Worm (Caenorhabditis elegans) whole organism, young adult: ENCODE results near the gene C15H11.10.

Experiments
- B0035.1 ChIP-seq: sonication (generic microtip); optimal IDR thresholded peaks from 2 replicates; lab custom pipeline; 2016; ENCODE audit warnings: missing genetic modification characterization, mild to moderate bottlenecking, missing compliant biosample characterization, missing genotype, missing genetic modification reagents
- B0336.3 ChIP-seq: fragments of 200-800 bp; sonication (Bioruptor generic); IDR thresholded peaks from 2 replicates; pipeline ENCODE4 v1.3.6; 2022; ENCODE audit warnings: missing genetic modification characterization, missing compliant biosample characterization
- D2030.7 ChIP-seq: fragments of 200-800 bp; sonication (Bioruptor generic); IDR thresholded peaks from 2 replicates; pipeline ENCODE4 v1.3.6; 2022; ENCODE audit warnings: missing genetic modification reagents, missing genetic modification characterization, missing compliant biosample characterization
- F10E7.11 ChIP-seq: sonication (generic microtip); optimal IDR thresholded peaks from 2 replicates; lab custom pipeline; 2017; ENCODE audit warnings: mild to moderate bottlenecking, missing genetic modification characterization, moderate library complexity, missing compliant biosample characterization
- F23B12.7 ChIP-seq: sonication (generic microtip); optimal IDR thresholded peaks from 2 replicates; lab custom pipeline; 2017; ENCODE audit warnings: missing genetic modification characterization, mild to moderate bottlenecking, missing compliant biosample characterization, antibody characterized with exemption, moderate library complexity; ENCODE audit not compliant: insufficient read depth
- F57A8.1 ChIP-seq: fragments of 200-800 bp; sonication (Bioruptor generic); optimal IDR thresholded peaks from 2 replicates; lab custom pipeline; 2018; ENCODE audit warnings: mild to moderate bottlenecking, missing genetic modification characterization, moderate library complexity, missing compliant biosample characterization
- T26A5.8 ChIP-seq: sonication (generic microtip); optimal IDR thresholded peaks from 2 replicates; lab custom pipeline; 2016; ENCODE audit warnings: missing genetic modification characterization, missing compliant biosample characterization
- Y53G8AR.9 ChIP-seq: fragments of 200-800 bp; sonication (Bioruptor generic); conservative IDR thresholded peaks from 2 replicates; pipeline ENCODE4 v1.3.6; 2022; ENCODE audit warnings: missing genetic modification reagents, missing genetic modification characterization, missing compliant biosample characterization
- Y95B8A.8 ChIP-seq: fragments of 200-800 bp; sonication (Bioruptor generic); IDR thresholded peaks from 2 replicates; pipeline ENCODE4 v1.3.6; 2022; ENCODE audit warnings: missing genetic modification reagents, missing genetic modification characterization, missing compliant biosample characterization
- attf-3 ChIP-seq: fragments of 200-800 bp; sonication (Bioruptor generic); conservative IDR thresholded peaks from 2 replicates; pipeline ENCODE4 v1.3.6; 2022; ENCODE audit warnings: missing genetic modification reagents, missing genetic modification characterization, missing compliant biosample characterization
- bed-2 ChIP-seq: fragments of 200-800 bp; sonication (Bioruptor generic); IDR thresholded peaks from 2 replicates; pipeline ENCODE4 v1.3.6; 2022; ENCODE audit warnings: missing genetic modification reagents, missing genetic modification characterization, missing compliant biosample characterization
- ccch-3 ChIP-seq: fragments of 200-800 bp; sonication (Bioruptor generic); optimal IDR thresholded peaks from 2 replicates; lab custom pipeline; 2018; ENCODE audit warnings: mild to moderate bottlenecking, missing genetic modification characterization, missing compliant biosample characterization
- ceh-27 ChIP-seq: fragments of 200-800 bp; sonication (Bioruptor generic); optimal IDR thresholded peaks from 2 replicates; lab custom pipeline; 2018; ENCODE audit warnings: mild to moderate bottlenecking, missing genetic modification characterization, moderate library complexity, missing compliant biosample characterization
- chd-7 ChIP-seq: sonication (generic microtip); optimal IDR thresholded peaks from 2 replicates; lab custom pipeline; 2016; ENCODE audit warnings: mild to moderate bottlenecking, missing genetic modification characterization, moderate library complexity, missing compliant biosample characterization
- die-1 ChIP-seq: sonication (generic microtip); optimal IDR thresholded peaks from 2 replicates; lab custom pipeline; 2016; ENCODE audit warnings: missing genotype, mild to moderate bottlenecking, missing genetic modification characterization, missing compliant biosample characterization
- dpff-1 ChIP-seq: sonication (generic microtip); optimal IDR thresholded peaks from 2 replicates; lab custom pipeline; 2017; ENCODE audit warnings: mild to moderate bottlenecking, missing genetic modification characterization, missing compliant biosample characterization
- efl-1 ChIP-seq: fragments of 150-350 bp; optimal IDR thresholded peaks from 2 replicates; lab custom pipeline; 2014; ENCODE audit warnings: missing biosample characterization, missing genetic modification reagents, missing genetic modification characterization
- him-1 ChIP-seq: sonication (generic microtip); optimal IDR thresholded peaks from 2 replicates; lab custom pipeline; 2016; ENCODE audit warnings: missing genotype, missing genetic modification reagents, missing genetic modification characterization, missing compliant biosample characterization
- hlh-12 ChIP-seq: sonication (generic microtip); optimal IDR thresholded peaks from 2 replicates; lab custom pipeline; 2016; ENCODE audit warnings: missing genetic modification characterization, missing compliant biosample characterization
- hlh-26 ChIP-seq: fragments of 200-800 bp; sonication (Bioruptor generic); conservative IDR thresholded peaks from 2 replicates; pipeline ENCODE4 v1.3.6; 2022; ENCODE audit warnings: missing genetic modification reagents, missing genetic modification characterization, missing compliant biosample characterization
- let-526 ChIP-seq: fragments of 200-800 bp; sonication (Bioruptor generic); IDR thresholded peaks from 2 replicates; pipeline ENCODE4 v1.3.6; 2022; ENCODE audit warnings: missing genetic modification reagents, missing genetic modification characterization, missing compliant biosample characterization
- lin-26 ChIP-seq: fragments of 200-800 bp; sonication (Bioruptor generic); IDR thresholded peaks from 2 replicates; pipeline ENCODE4 v1.3.6; 2022; ENCODE audit warnings: missing genetic modification reagents, missing genetic modification characterization, missing compliant biosample characterization
- lin-40 ChIP-seq: sonication (generic microtip); optimal IDR thresholded peaks from 2 replicates; lab custom pipeline; 2016; ENCODE audit warnings: missing genetic modification characterization, mild to moderate bottlenecking, missing compliant biosample characterization, missing genotype, missing genetic modification reagents
- madf-10 ChIP-seq: sonication (generic microtip); optimal IDR thresholded peaks from 2 replicates; lab custom pipeline; 2016; ENCODE audit warnings: mild to moderate bottlenecking, missing genetic modification characterization, missing compliant biosample characterization
- madf-3 ChIP-seq: fragments of 200-800 bp; sonication (Bioruptor generic); IDR thresholded peaks from 2 replicates; pipeline ENCODE4 v1.3.6; 2022; ENCODE audit warnings: missing genetic modification reagents, missing genetic modification characterization, missing compliant biosample characterization
- madf-8 ChIP-seq: fragments of 200-800 bp; sonication (Bioruptor generic); conservative IDR thresholded peaks from 2 replicates; pipeline ENCODE4 v1.3.6; 2022; ENCODE audit warnings: missing genetic modification reagents, missing genetic modification characterization, missing compliant biosample characterization
- mcd-1 ChIP-seq: fragments of 200-800 bp; sonication (Bioruptor generic); IDR thresholded peaks from 2 replicates; pipeline ENCODE4 v1.3.6; 2022; ENCODE audit warnings: missing genetic modification reagents, missing genetic modification characterization, missing compliant biosample characterization
- mxl-1 ChIP-seq: sonication (generic microtip); optimal IDR thresholded peaks from 2 replicates; lab custom pipeline; 2016; ENCODE audit warnings: missing genetic modification characterization, missing compliant biosample characterization
- nfya-1 ChIP-seq: sonication (generic microtip); optimal IDR thresholded peaks from 2 replicates; lab custom pipeline; 2017; ENCODE audit warnings: antibody characterized with exemption, missing compliant biosample characterization, missing genetic modification characterization, borderline replicate concordance; ENCODE audit not compliant: insufficient read depth
- nhr-90 ChIP-seq: sonication (generic microtip); optimal IDR thresholded peaks from 2 replicates; lab custom pipeline; 2016; ENCODE audit warnings: missing genotype, mild to moderate bottlenecking, missing genetic modification characterization, missing compliant biosample characterization
- pha-4 ChIP-seq: fragments of 150-350 bp; sonication (generic microtip); optimal IDR thresholded peaks from 2 replicates; lab custom pipeline; 2014; ENCODE audit warnings: missing biosample characterization, missing genetic modification reagents, missing genetic modification characterization
- rpc-1 ChIP-seq, 2 experiments: fragments of 150-350 bp in 1 of 2; sonication (generic microtip) in 1 of 2; optimal IDR thresholded peaks; 2 replicates each; lab custom pipeline; 2014 to 2018; ENCODE audit warnings: missing biosample characterization in 1 of 2, missing genetic modification characterization in 1 of 2, missing genetic modification reagents in 1 of 2, missing genotype in 1 of 2
- snpc-1.1 ChIP-seq: sonication (generic microtip); optimal IDR thresholded peaks from 2 replicates; lab custom pipeline; 2017; ENCODE audit warnings: missing genetic modification characterization, mild to moderate bottlenecking, missing compliant biosample characterization, antibody characterized with exemption, moderate library complexity, missing genotype, missing genetic modification reagents; ENCODE audit not compliant: insufficient read depth
- snpc-3.4 ChIP-seq: sonication (generic microtip); optimal IDR thresholded peaks from 2 replicates; lab custom pipeline; 2017; ENCODE audit warnings: missing genetic modification characterization, mild to moderate bottlenecking, missing compliant biosample characterization, antibody characterized with exemption, moderate library complexity, missing genotype, missing genetic modification reagents
- sptf-2 ChIP-seq: fragments of 200-800 bp; sonication (Bioruptor generic); optimal IDR thresholded peaks from 2 replicates; lab custom pipeline; 2018; ENCODE audit warnings: mild to moderate bottlenecking, missing genetic modification characterization, missing compliant biosample characterization
- ztf-6 ChIP-seq: fragments of 200-800 bp; sonication (Bioruptor generic); IDR thresholded peaks from 2 replicates; pipeline ENCODE4 v1.3.6; 2022; ENCODE audit warnings: missing genetic modification reagents, missing genetic modification characterization, missing compliant biosample characterization

Gene C15H11.10

DNA sequence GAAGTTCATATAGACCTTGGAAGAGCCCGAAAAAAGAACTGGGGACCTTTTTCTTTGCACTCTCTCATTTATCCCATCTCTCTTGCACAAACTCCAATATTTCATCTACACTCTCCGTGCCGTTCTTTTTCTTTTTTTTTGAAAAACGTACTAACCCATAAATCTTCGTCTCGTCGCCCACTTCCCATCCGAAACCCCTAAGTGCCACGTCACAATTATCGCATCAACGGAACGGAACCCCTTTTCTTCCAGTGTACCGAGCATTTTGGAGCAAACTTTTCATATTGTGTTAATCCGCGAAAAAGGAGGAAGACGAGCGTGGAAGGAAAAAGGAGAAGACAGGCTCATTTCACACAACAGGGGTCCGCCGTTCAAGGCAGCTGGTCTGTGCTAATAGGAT lies 22.5 kb upstream of the C15H11.10 start:
- TF ChIP-seq pha-4 (tag; lab: Kevin White, UChicago) = no peak
- TF ChIP-seq efl-1 (GFP tag; lab: Kevin White, UChicago) = no peak
- no peak for TF ChIP-seq F57A8.1 (GFP tag; lab: Kevin White, UChicago)
- TF ChIP-seq D2030.7 (GFP tag; lab: Robert Waterston, UW) = no peak
- TF ChIP-seq snpc-3.4 (tag; lab: Kevin White, UChicago) = no peak
- TF ChIP-seq ccch-3 = no peak
- TF ChIP-seq F10E7.11 = no peak
- TF ChIP-seq Y95B8A.8 (GFP tag; lab: Robert Waterston, UW) = no peak
- no peak for TF ChIP-seq Y53G8AR.9
- no peak for TF ChIP-seq F23B12.7 (tag; lab: Kevin White, UChicago)
- TF ChIP-seq madf-3 (GFP tag; lab: Robert Waterston, UW) = no peak
- TF ChIP-seq ceh-27 (GFP tag; lab: Kevin White, UChicago) = no peak
- TF ChIP-seq B0336.3 (GFP tag; lab: Robert Waterston, UW) = no peak
- no peak for TF ChIP-seq chd-7 (tag; lab: Kevin White, UChicago)
- no peak for TF ChIP-seq rpc-1 (optimal IDR thresholded peaks at IDR 0.05; lab: Kevin White, UChicago)
- TF ChIP-seq rpc-1 (tag; optimal IDR thresholded peaks at IDR 0.05; lab: Kevin White, UChicago) = no peak
- no peak for TF ChIP-seq nhr-90 (tag; lab: Kevin White, UChicago)

DNA sequence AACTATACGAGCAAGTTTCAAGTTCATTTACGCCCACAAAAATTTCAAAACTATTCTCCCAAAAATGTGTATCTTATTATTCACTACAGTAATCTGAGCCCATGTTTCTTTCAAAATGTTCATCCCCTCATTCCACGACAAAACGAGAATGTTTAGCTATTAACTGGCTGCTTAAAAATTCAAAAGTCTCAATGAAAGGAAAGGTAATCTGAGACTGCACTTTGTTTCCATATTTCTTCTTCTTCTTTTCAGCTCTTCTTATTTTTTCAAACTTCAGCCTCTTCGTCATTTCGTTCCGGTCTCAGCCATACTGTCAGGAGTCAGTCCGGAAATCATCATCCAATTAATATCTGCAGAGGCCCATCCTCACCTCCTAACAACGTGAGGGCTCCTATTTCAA lies 19.2 kb upstream of the C15H11.10 start, which contains the start of gene unc-39:
Gene unc-39 (plus strand): TSS at position 301 of the 400 bp plus-strand sequence.
- TF ChIP-seq ztf-6 (no peak), him-1 (tag; lab: Kevin White, UChicago) (no peak), die-1 (tag; lab: Kevin White, UChicago) (no peak), ccch-3 (no peak), lin-26 (GFP tag; lab: Robert Waterston, UW) (no peak), T26A5.8 (tag; lab: Kevin White, UChicago) (no peak), hlh-12 (no peak), madf-8 (GFP tag; lab: Robert Waterston, UW) (no peak), nfya-1 (tag; lab: Kevin White, UChicago) (no peak), pha-4 (tag; lab: Kevin White, UChicago) (no peak)
- TF ChIP-seq, all 124 proteins: peak for 0

DNA sequence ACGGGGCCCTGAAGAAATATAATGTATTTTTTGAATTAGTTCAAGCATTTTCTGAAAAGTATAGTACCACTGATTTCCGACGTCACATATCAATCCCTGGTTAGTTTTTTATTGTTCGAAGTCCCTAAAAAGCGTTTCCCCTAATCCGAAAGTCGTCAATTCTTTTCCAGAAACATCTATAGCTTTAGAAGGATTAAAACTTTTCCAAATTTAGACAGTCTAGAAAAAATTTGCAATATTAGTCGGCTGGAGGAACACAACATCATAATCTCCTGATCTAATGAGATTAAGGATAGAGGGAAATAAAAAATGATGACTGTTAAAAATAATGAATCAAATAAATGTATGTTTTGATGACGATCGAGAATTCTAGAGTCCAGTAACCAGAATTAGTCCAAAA lies 13.9 kb upstream of the C15H11.10 start:
- TF ChIP-seq him-1 (tag; lab: Kevin White, UChicago) (no peak), Y95B8A.8 (GFP tag; lab: Robert Waterston, UW) (no peak), hlh-26 (GFP tag; lab: Robert Waterston, UW) (no peak), attf-3 (GFP tag; lab: Robert Waterston, UW) (no peak), snpc-1.1 (tag; lab: Kevin White, UChicago) (no peak), mcd-1 (no peak)

DNA sequence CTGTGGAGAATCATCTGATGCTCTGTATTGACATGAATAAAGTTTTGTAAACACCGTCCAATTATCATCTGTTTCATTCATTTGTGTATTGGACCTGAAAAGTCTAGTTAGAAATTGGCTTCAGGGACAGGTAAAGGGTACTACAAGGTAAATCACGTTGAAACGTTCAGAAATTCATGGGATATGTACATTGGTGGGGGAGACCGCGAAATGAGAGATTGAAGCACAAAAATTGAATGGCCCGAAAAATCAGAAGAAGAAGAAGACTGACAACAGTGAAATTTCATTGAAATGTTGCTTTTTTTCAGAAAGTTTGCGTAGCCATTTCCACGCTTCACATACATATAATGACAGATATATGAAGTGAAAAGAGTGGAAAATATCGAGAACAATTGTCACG lies 12.9 kb upstream of the C15H11.10 start, which contains the start of gene npr-43:
Gene npr-43 (minus strand): TSS at position 101 of the 400 bp plus-strand sequence.
- no peak for TF ChIP-seq let-526
- TF ChIP-seq lin-26 (GFP tag; lab: Robert Waterston, UW) = no peak
- TF ChIP-seq mxl-1 (tag; lab: Kevin White, UChicago) = no peak

DNA sequence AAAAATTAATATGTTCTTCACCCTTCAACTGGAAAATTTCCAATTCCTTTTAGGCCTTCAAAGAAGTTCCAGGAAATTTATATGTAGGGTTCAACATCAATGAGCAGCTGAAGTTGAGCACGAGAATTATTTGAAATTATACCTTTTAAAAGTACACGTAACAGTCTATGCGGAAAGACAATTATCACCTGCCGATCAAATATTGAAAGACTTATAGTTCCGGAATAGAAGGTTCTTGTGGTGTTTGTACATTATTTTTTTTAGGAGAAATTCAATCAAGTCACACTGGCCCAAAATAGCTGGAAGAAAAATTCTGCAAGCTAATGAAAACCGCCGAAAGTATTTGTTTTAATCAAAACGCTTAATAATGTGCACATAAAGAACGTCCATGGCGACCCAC lies 11.7 kb upstream of the C15H11.10 start:
- TF ChIP-seq sptf-2 (GFP tag; lab: Kevin White, UChicago) = no peak
- no peak for TF ChIP-seq let-526
- TF ChIP-seq rpc-1 (optimal IDR thresholded peaks at IDR 0.05; lab: Kevin White, UChicago) = no peak
- no peak for TF ChIP-seq rpc-1 (tag; optimal IDR thresholded peaks at IDR 0.05; lab: Kevin White, UChicago)
- no peak for TF ChIP-seq bed-2 (GFP tag; lab: Robert Waterston, UW)
- no peak for TF ChIP-seq dpff-1 (tag; lab: Kevin White, UChicago)
- no peak for TF ChIP-seq B0035.1
- TF ChIP-seq lin-40 = no peak
- no peak for TF ChIP-seq madf-10 (tag; lab: Kevin White, UChicago)
